Worm (Caenorhabditis elegans) whole organism, L3 larva: Measurements from ENCODE around the gene mfsd-11.

Source experiments
- aly-2 ChIP-seq: fragments of 150-350 bp; optimal IDR thresholded peaks from 2 replicates; lab custom pipeline; 2014; ENCODE audit warnings: missing biosample characterization, missing genetic modification characterization
- ama-1 ChIP-seq: fragments of 150-350 bp; optimal IDR thresholded peaks from 2 replicates; lab custom pipeline; 2018
- ceh-16 ChIP-seq: sonication (generic microtip); optimal IDR thresholded peaks from 2 replicates; lab custom pipeline; 2017; ENCODE audit warnings: missing biosample characterization, missing genetic modification characterization
- ceh-28 ChIP-seq: fragments of 150-350 bp; optimal IDR thresholded peaks from 2 replicates; lab custom pipeline; 2014; ENCODE audit warnings: missing biosample characterization, missing genetic modification reagents, missing genetic modification characterization
- ceh-82 ChIP-seq: fragments of 150-350 bp; optimal IDR thresholded peaks from 2 replicates; lab custom pipeline; 2014; ENCODE audit warnings: missing biosample characterization, missing genetic modification characterization
- ceh-9 ChIP-seq: sonication (generic microtip); optimal IDR thresholded peaks from 2 replicates; lab custom pipeline; 2018; ENCODE audit warnings: missing biosample characterization, missing genetic modification characterization
- egl-5 ChIP-seq: fragments of 150-350 bp; optimal IDR thresholded peaks from 2 replicates; lab custom pipeline; 2017; ENCODE audit warnings: missing biosample characterization, missing genetic modification reagents, missing genetic modification characterization, inconsistent platforms
- elt-1 ChIP-seq: fragments of 150-350 bp; optimal IDR thresholded peaks from 2 replicates; lab custom pipeline; 2014; ENCODE audit warnings: missing biosample characterization, missing genetic modification characterization
- elt-2 ChIP-seq: sonication (generic microtip); optimal IDR thresholded peaks from 2 replicates; lab custom pipeline; 2016; ENCODE audit warnings: missing genetic modification reagents, mild to moderate bottlenecking, missing genetic modification characterization, missing compliant biosample characterization
- elt-3 ChIP-seq, 3 experiments: fragments of 150-350 bp in 1 of 3; sonication (generic microtip) in 2 of 3; optimal IDR thresholded peaks; 2 replicates in 2 of 3; 4 replicates in 1 of 3; lab custom pipeline; 2014 to 2017; ENCODE audit warnings: missing biosample characterization in 3 of 3, missing genetic modification characterization in 3 of 3
- eor-1 ChIP-seq, 2 experiments: fragments of 150-350 bp; optimal IDR thresholded peaks; 2 replicates each; lab custom pipeline; 2014 to 2018; ENCODE audit warnings: missing biosample characterization in 2 of 2, missing genetic modification characterization in 2 of 2
- fkh-2 ChIP-seq: fragments of 150-350 bp; optimal IDR thresholded peaks from 2 replicates; lab custom pipeline; 2014; ENCODE audit warnings: missing biosample characterization, missing genetic modification reagents, missing genetic modification characterization
- fos-1 ChIP-seq: fragments of 150-350 bp; optimal IDR thresholded peaks from 2 replicates; lab custom pipeline; 2014; ENCODE audit warnings: missing biosample characterization, missing genetic modification characterization
- hmg-11 ChIP-seq: sonication (generic microtip); optimal IDR thresholded peaks from 2 replicates; lab custom pipeline; 2016; ENCODE audit warnings: missing genetic modification characterization, missing compliant biosample characterization
- lin-39 ChIP-seq: fragments of 150-350 bp; optimal IDR thresholded peaks from 2 replicates; lab custom pipeline; 2018; ENCODE audit warnings: missing biosample characterization, missing genetic modification reagents, missing genetic modification characterization
- lsy-12 ChIP-seq: sonication (generic microtip); optimal IDR thresholded peaks from 2 replicates; lab custom pipeline; 2016; ENCODE audit warnings: mild to moderate bottlenecking, missing genetic modification characterization, missing compliant biosample characterization
- mdl-1 ChIP-seq: fragments of 150-350 bp; optimal IDR thresholded peaks from 2 replicates; lab custom pipeline; 2014; ENCODE audit warnings: missing biosample characterization, missing genetic modification characterization
- mml-1 ChIP-seq: fragments of 150-350 bp; sonication (generic microtip); optimal IDR thresholded peaks from 3 replicates; lab custom pipeline; 2014; ENCODE audit warnings: missing biosample characterization, missing genetic modification characterization
- nfya-1 ChIP-seq: sonication (generic microtip); optimal IDR thresholded peaks from 2 replicates; lab custom pipeline; 2017; ENCODE audit warnings: missing genetic modification characterization, mild to moderate bottlenecking, missing compliant biosample characterization, antibody characterized with exemption, moderate library complexity; ENCODE audit not compliant: insufficient read depth
- nhr-11 ChIP-seq: fragments of 150-350 bp; optimal IDR thresholded peaks from 2 replicates; lab custom pipeline; 2014; ENCODE audit warnings: missing biosample characterization, missing genetic modification characterization
- nhr-23 ChIP-seq: fragments of 150-350 bp; optimal IDR thresholded peaks from 2 replicates; lab custom pipeline; 2014; ENCODE audit warnings: missing biosample characterization, missing genetic modification reagents, missing genetic modification characterization
- nhr-237 ChIP-seq: fragments of 150-350 bp; optimal IDR thresholded peaks from 2 replicates; lab custom pipeline; 2014; ENCODE audit warnings: missing biosample characterization, missing genetic modification characterization
- nhr-25 ChIP-seq: sonication (generic microtip); optimal IDR thresholded peaks from 2 replicates; lab custom pipeline; 2017; ENCODE audit warnings: missing biosample characterization, missing genetic modification characterization
- nhr-28 ChIP-seq: fragments of 150-350 bp; optimal IDR thresholded peaks from 2 replicates; lab custom pipeline; 2014; ENCODE audit warnings: missing biosample characterization, missing genetic modification characterization
- nhr-67 ChIP-seq: fragments of 150-350 bp; optimal IDR thresholded peaks from 2 replicates; lab custom pipeline; 2014; ENCODE audit warnings: missing biosample characterization, missing genetic modification characterization
- nhr-77 ChIP-seq: fragments of 150-350 bp; optimal IDR thresholded peaks from 2 replicates; lab custom pipeline; 2014; ENCODE audit warnings: missing biosample characterization, missing genetic modification characterization
- pha-4 ChIP-seq: fragments of 150-350 bp; optimal IDR thresholded peaks from 2 replicates; lab custom pipeline; 2014; ENCODE audit warnings: missing biosample characterization, missing genetic modification reagents, missing genetic modification characterization
- pqm-1 ChIP-seq: fragments of 150-350 bp; optimal IDR thresholded peaks from 2 replicates; lab custom pipeline; 2017; ENCODE audit warnings: missing biosample characterization, missing genetic modification characterization, inconsistent platforms
- sea-2 ChIP-seq: fragments of 150-350 bp; sonication (generic microtip); optimal IDR thresholded peaks from 4 replicates; lab custom pipeline; 2014; ENCODE audit warnings: missing biosample characterization, missing genetic modification reagents, missing genetic modification characterization
- snpc-4 ChIP-seq: fragments of 150-350 bp; optimal IDR thresholded peaks from 2 replicates; lab custom pipeline; 2014; ENCODE audit warnings: missing biosample characterization, missing genetic modification characterization
- tbx-2 ChIP-seq: sonication (generic microtip); optimal IDR thresholded peaks from 2 replicates; lab custom pipeline; 2016; ENCODE audit warnings: mild to moderate bottlenecking, missing genetic modification characterization, missing compliant biosample characterization
- unc-39 ChIP-seq: sonication (generic microtip); optimal IDR thresholded peaks from 4 replicates; lab custom pipeline; 2017; ENCODE audit warnings: missing biosample characterization, missing genetic modification characterization
- unc-62 ChIP-seq: fragments of 150-350 bp; sonication (generic microtip); optimal IDR thresholded peaks from 4 replicates; lab custom pipeline; 2014; ENCODE audit warnings: missing biosample characterization, missing genetic modification reagents, missing genetic modification characterization
- ztf-11 ChIP-seq: fragments of 150-350 bp; optimal IDR thresholded peaks from 2 replicates; lab custom pipeline; 2014; ENCODE audit warnings: missing biosample characterization, missing genetic modification characterization

Gene mfsd-11

ce11 chrX:12154055-12154898, at the start of gene mfsd-11:
mfsd-11 (minus strand) TSS chrX:12154105.
- TF ChIP-seq nhr-67 (no peak), sea-2 (no peak), fkh-2 (tag; lab: Kevin White, UChicago) (no peak), unc-39 (tag; lab: Kevin White, UChicago) (no peak), ama-1 (lab: Kevin White, UChicago) (no peak), elt-2 (tag; lab: Kevin White, UChicago) (peak; percentile 22), pqm-1 (tag; lab: Kevin White, UChicago) (peak; percentile 14), nhr-25 (tag; lab: Kevin White, UChicago) (peak; percentile 62)

ce11 chrX:12201840-12202239, 47.9 kb upstream of the mfsd-11 start:
- TF ChIP-seq sea-2 (no peak), nhr-11 (peak; percentile 39), nhr-23 (tag; lab: Kevin White, UChicago) (no peak), lin-39 (tag; lab: Kevin White, UChicago) (no peak), egl-5 (tag; lab: Kevin White, UChicago) (peak; percentile 17)

DNA sequence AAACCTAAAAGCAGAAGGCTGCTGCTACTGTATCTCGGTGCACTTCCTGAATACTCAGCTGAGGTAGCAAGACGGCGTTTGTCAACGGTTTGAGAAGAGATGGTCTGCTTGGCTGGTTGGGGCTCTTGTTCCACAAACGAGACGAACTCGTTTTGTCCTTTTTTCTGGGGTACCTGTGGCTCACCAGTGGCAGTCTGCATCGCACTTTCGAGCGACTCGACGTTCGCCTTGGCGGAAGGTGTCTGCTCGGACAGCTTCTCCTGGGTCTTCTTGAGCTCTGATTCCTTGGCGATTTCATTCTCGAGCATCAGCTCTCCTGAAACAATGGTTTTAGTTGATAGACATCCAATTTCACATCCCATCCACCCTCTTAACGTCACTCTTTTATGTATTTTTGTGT, 47.5 kb upstream of the mfsd-11 start:
- TF ChIP-seq unc-62 (GFP tag; lab: Kevin White, UChicago) (no peak), nhr-77 (tag; lab: Kevin White, UChicago) (no peak), eor-1 (tag; optimal IDR thresholded peaks at IDR 0.05; lab: Kevin White, UChicago) (no peak), lsy-12 (tag; lab: Kevin White, UChicago) (peak; percentile 21)

DNA sequence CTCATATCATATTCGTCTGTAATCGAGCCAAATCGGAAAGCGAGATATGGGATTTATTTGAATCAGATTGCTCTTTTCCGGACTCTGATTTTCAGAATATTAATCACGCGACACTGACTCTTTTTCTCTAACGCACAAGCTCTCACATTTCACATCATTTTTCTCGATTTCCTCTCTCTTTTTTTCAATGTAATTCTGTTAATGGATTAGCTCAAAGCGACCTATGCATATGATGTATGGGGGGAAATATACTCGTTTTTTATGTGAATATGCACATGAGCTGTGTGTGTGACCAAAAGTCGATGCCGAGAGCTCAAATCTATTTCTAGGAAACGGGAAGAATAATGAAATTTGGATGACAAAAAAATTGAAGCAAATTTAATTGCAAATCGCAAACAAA, 46.7 kb upstream of the mfsd-11 start:
- TF ChIP-seq nhr-11 = peak; percentile 88
- no peak for TF ChIP-seq nhr-25 (tag; lab: Kevin White, UChicago)
- peak; percentile 24 for TF ChIP-seq nfya-1 (tag; lab: Kevin White, UChicago)

DNA sequence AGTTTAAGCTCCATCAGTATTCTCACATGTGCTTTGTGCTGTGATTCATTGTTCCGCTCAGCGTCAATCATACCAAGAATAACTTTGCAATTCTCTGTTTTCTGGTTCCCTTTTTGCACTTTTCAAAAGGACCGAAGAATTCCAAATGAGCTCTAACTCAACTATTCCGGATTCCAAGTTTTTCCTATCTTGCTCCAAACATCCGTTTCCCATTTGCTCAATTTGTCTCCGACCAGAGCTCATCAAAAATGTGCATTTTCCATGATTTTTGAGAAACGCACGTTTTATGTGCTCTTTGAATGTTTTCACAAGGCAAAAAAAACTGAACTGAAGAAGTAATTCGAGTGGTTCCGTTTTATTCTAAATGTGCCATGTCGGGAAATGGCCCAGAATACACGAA, 44.4 kb upstream of the mfsd-11 start:
- no peak for TF ChIP-seq egl-5 (tag; lab: Kevin White, UChicago)
- TF ChIP-seq aly-2 = no peak
- TF ChIP-seq elt-1 (tag; lab: Kevin White, UChicago) = no peak
- TF ChIP-seq nhr-28 (tag; lab: Kevin White, UChicago) = no peak
- no peak for TF ChIP-seq nhr-237 (tag; lab: Kevin White, UChicago)
- no peak for TF ChIP-seq elt-2 (tag; lab: Kevin White, UChicago)
- no peak for TF ChIP-seq pqm-1 (tag; lab: Kevin White, UChicago)
- TF ChIP-seq ama-1 (lab: Kevin White, UChicago) = no peak
- no peak for TF ChIP-seq nhr-25 (tag; lab: Kevin White, UChicago)
- TF ChIP-seq ceh-28 (tag; lab: Kevin White, UChicago) = no peak
- no peak for TF ChIP-seq ceh-82
- no peak for TF ChIP-seq fos-1 (tag; lab: Kevin White, UChicago)
- TF ChIP-seq nhr-11 = no peak
- TF ChIP-seq nhr-77 (tag; lab: Kevin White, UChicago) = no peak
- TF ChIP-seq eor-1 (tag; optimal IDR thresholded peaks at IDR 0.05; lab: Kevin White, UChicago) = no peak
- no peak for TF ChIP-seq pha-4 (tag; lab: Kevin White, UChicago)
- TF ChIP-seq sea-2 = no peak

ce11 chrX:12197367-12197766, 43.5 kb upstream of the mfsd-11 start:
- no peak for TF ChIP-seq mdl-1 (tag; lab: Kevin White, UChicago)
- TF ChIP-seq fkh-2 (tag; lab: Kevin White, UChicago) = no peak
- TF ChIP-seq ceh-9 (tag; lab: Kevin White, UChicago) = no peak
- no peak for TF ChIP-seq hmg-11 (tag; lab: Kevin White, UChicago)
- no peak for TF ChIP-seq elt-3 (tag; optimal IDR thresholded peaks at IDR 0.05; lab: Kevin White, UChicago)
- no peak for TF ChIP-seq ztf-11 (tag; lab: Kevin White, UChicago)
- TF ChIP-seq elt-2 (tag; lab: Kevin White, UChicago) = no peak
- no peak for TF ChIP-seq ceh-16 (tag; lab: Kevin White, UChicago)
- no peak for TF ChIP-seq pha-4 (tag; lab: Kevin White, UChicago)
- no peak for TF ChIP-seq nhr-28 (tag; lab: Kevin White, UChicago)
- TF ChIP-seq mml-1 (tag; lab: Kevin White, UChicago) = no peak
- TF ChIP-seq nhr-11 = no peak
- TF ChIP-seq nhr-25 (tag; lab: Kevin White, UChicago) = no peak
- no peak for TF ChIP-seq tbx-2
- TF ChIP-seq snpc-4 (tag; lab: Kevin White, UChicago) = no peak
- TF ChIP-seq nhr-67 = no peak
